In genomic region chr3L:17949507-17950027, dm6 we compare ENCODE assay signal across 1 fruit fly cellular context.
TF ChIP-seq lines count a peak whose summit lies in the region.

No protein-coding gene starts in this region.

TF ChIP-seq in whole organism, embryonic, 481 proteins besides CTCF, POLR2A, EP300 and RAD21 (continued from another document):
- TF ChIP-seq al (GFP tag; IDR thresholded peaks at IDR 0.05; lab: Robert Waterston, UW) (0 out of 2 replicates have a peak, but pooled peaks have one; percentile 25), Usf (GFP tag; optimal IDR thresholded peaks at IDR 0.05; lab: Kevin White, UChicago) (peak; percentile 11), CG5180 (GFP tag; optimal IDR thresholded peaks at IDR 0.05; lab: Kevin White, UChicago) (no peak), Trl (optimal IDR thresholded peaks at IDR 0.05; lab: Kevin White, UChicago) (peak in 1 of 2 experiments; percentile 29), Trl (GFP tag; optimal IDR thresholded peaks at IDR 0.05; lab: Kevin White, UChicago) (no peak)
